Fruit fly (Drosophila melanogaster) whole organism, wandering third instar larva: ENCODE results near the gene CG15892.

Experiments
- Abd-B ChIP-seq: fragments of >200 bp; optimal IDR thresholded peaks from 2 replicates; lab custom pipeline; 2017; ENCODE audit warnings: missing biosample characterization, missing genetic modification characterization
- CG32264 ChIP-seq: fragments of 200-800 bp; sonication (Bioruptor generic); optimal IDR thresholded peaks from 2 replicates; lab custom pipeline; 2016; ENCODE audit warnings: missing biosample characterization, missing genetic modification characterization
- CG9705 ChIP-seq: fragments of 200-800 bp; sonication (Bioruptor generic); optimal IDR thresholded peaks from 2 replicates; lab custom pipeline; 2018; ENCODE audit warnings: missing biosample characterization, mild to moderate bottlenecking, missing genetic modification characterization
- GATAd ChIP-seq: sonication (Bioruptor generic); optimal IDR thresholded peaks from 2 replicates; lab custom pipeline; 2016; ENCODE audit warnings: missing biosample characterization, missing genetic modification characterization
- HLH106 ChIP-seq: fragments of 200-800 bp; optimal IDR thresholded peaks from 3 replicates; lab custom pipeline; 2019; ENCODE audit warnings: missing biosample characterization, mild to moderate bottlenecking, missing genetic modification characterization, moderate library complexity
- Hnf4 ChIP-seq: fragments of 200-800 bp; sonication (Bioruptor generic); optimal IDR thresholded peaks from 2 replicates; lab custom pipeline; 2016; ENCODE audit warnings: missing biosample characterization, mild to moderate bottlenecking, missing genetic modification characterization
- Hr83 ChIP-seq: fragments of 200-300 bp; sonication (Bioruptor generic); optimal IDR thresholded peaks from 2 replicates; lab custom pipeline; 2016; ENCODE audit warnings: missing biosample characterization, mild to moderate bottlenecking, missing genetic modification characterization, moderate library complexity; ENCODE audit not compliant: poor library complexity, severe bottlenecking
- Jra ChIP-seq: sonication (Bioruptor generic); optimal IDR thresholded peaks from 2 replicates; lab custom pipeline; 2016; ENCODE audit warnings: missing biosample characterization, missing genetic modification characterization
- Mio ChIP-seq: sonication (Bioruptor generic); optimal IDR thresholded peaks from 2 replicates; lab custom pipeline; 2016; ENCODE audit warnings: missing biosample characterization, missing genetic modification characterization
- Myc ChIP-seq: fragments of >200 bp; optimal IDR thresholded peaks from 2 replicates; lab custom pipeline; 2017
- OdsH ChIP-seq: fragments of 200-800 bp; sonication (Bioruptor generic); optimal IDR thresholded peaks from 2 replicates; lab custom pipeline; 2016; ENCODE audit warnings: missing biosample characterization, mild to moderate bottlenecking, missing genetic modification characterization
- Rel ChIP-seq, 2 experiments: fragments of 200-800 bp; sonication (Bioruptor generic) in 1 of 2; optimal IDR thresholded peaks; 2 replicates in 1 of 2; 3 replicates in 1 of 2; lab custom pipeline; 2016 to 2019; ENCODE audit warnings: mild to moderate bottlenecking in 2 of 2, missing biosample characterization in 2 of 2, missing genetic modification characterization in 2 of 2, moderate library complexity in 1 of 2
- Sp1 ChIP-seq: fragments of 200-800 bp; sonication (Bioruptor generic); optimal IDR thresholded peaks from 3 replicates; lab custom pipeline; 2019; ENCODE audit warnings: missing biosample characterization, mild to moderate bottlenecking, missing genetic modification characterization, moderate library complexity
- br ChIP-seq: fragments of 200-800 bp; sonication (Bioruptor generic); optimal IDR thresholded peaks from 2 replicates; lab custom pipeline; 2016; ENCODE audit warnings: missing biosample characterization, missing genetic modification characterization
- dl ChIP-seq, 2 experiments: fragments of 175-275, 200-275 bp in 1 of 2; fragments of 200-275 bp in 1 of 2; sonication (Bioruptor generic); optimal IDR thresholded peaks; lab custom pipeline; 2018; ENCODE audit warnings: mild to moderate bottlenecking in 2 of 2, missing biosample characterization in 2 of 2, missing genetic modification characterization in 2 of 2, moderate library complexity in 2 of 2; ENCODE audit not compliant: partially characterized antibody in 2 of 2, insufficient read depth in 1 of 2
- dmrt93B ChIP-seq: fragments of 200-800 bp; sonication (Bioruptor generic); optimal IDR thresholded peaks from 2 replicates; lab custom pipeline; 2018; ENCODE audit warnings: missing biosample characterization, mild to moderate bottlenecking, missing genetic modification characterization
- dsf ChIP-seq: sonication (Bioruptor generic); optimal IDR thresholded peaks from 2 replicates; lab custom pipeline; 2016; ENCODE audit warnings: missing biosample characterization, missing genetic modification characterization, borderline replicate concordance
- foxo ChIP-seq, 2 experiments: fragments of 200-800 bp; sonication (Bioruptor generic); optimal IDR thresholded peaks; 2 replicates in 1 of 2; 3 replicates in 1 of 2; lab custom pipeline; 2016 to 2017; ENCODE audit warnings: missing biosample characterization in 2 of 2, missing genetic modification characterization in 2 of 2
- fru ChIP-seq: fragments of 200-800 bp; sonication (Bioruptor generic); optimal IDR thresholded peaks from 3 replicates; lab custom pipeline; 2016; ENCODE audit warnings: missing biosample characterization, mild to moderate bottlenecking, missing genetic modification characterization
- h ChIP-seq: fragments of 200-800 bp; sonication (Bioruptor generic); optimal IDR thresholded peaks from 3 replicates; lab custom pipeline; 2016; ENCODE audit warnings: missing biosample characterization, mild to moderate bottlenecking, missing genetic modification characterization
- lola ChIP-seq: fragments of >200 bp; optimal IDR thresholded peaks from 2 replicates; lab custom pipeline; 2017; ENCODE audit warnings: missing biosample characterization, missing genetic modification characterization
- pan ChIP-seq: fragments of >200 bp; optimal IDR thresholded peaks from 2 replicates; lab custom pipeline; 2017
- psq ChIP-seq: fragments of 200-800 bp; sonication (Bioruptor generic); optimal IDR thresholded peaks from 3 replicates; lab custom pipeline; 2017; ENCODE audit warnings: missing biosample characterization, mild to moderate bottlenecking, missing genetic modification characterization, moderate library complexity
- rgr ChIP-seq: fragments of 200-800 bp; sonication (Bioruptor generic); optimal IDR thresholded peaks from 3 replicates; lab custom pipeline; 2016; ENCODE audit warnings: missing biosample characterization, mild to moderate bottlenecking, missing genetic modification characterization
- sage ChIP-seq: fragments of 200-800 bp; sonication (Bioruptor generic); optimal IDR thresholded peaks from 2 replicates; lab custom pipeline; 2016; ENCODE audit warnings: missing biosample characterization, mild to moderate bottlenecking, missing genetic modification characterization
- sv ChIP-seq: fragments of 200-800 bp; sonication (Bioruptor generic); optimal IDR thresholded peaks from 3 replicates; lab custom pipeline; 2016; ENCODE audit warnings: missing biosample characterization, missing genetic modification characterization
- tai ChIP-seq: sonication (Bioruptor generic); optimal IDR thresholded peaks from 2 replicates; lab custom pipeline; 2016; ENCODE audit warnings: missing biosample characterization, missing genetic modification characterization
- woc ChIP-seq: sonication (Bioruptor generic); optimal IDR thresholded peaks from 2 replicates; lab custom pipeline; 2016; ENCODE audit warnings: missing biosample characterization, mild to moderate bottlenecking, missing genetic modification characterization

CG15892 gene

DNA sequence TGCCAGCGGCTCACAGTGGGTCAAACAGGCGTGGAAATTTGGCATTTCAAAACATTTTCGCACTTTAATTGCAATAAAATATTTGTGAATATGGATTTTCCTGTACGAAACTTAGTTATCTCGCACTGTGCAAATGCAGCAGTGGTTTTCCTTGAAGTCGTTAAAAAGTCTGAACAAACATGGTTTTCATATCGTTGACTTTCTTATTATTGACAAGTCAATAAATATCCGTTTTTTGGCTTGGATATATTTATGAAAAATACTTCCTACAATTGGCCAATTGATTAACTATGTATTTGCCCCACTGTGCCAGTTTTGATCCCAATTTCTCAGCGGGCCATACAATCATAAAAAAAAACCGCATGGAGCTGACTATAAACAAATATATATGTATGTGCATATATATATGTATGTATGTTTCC, 28.7 kb downstream of the CG15892 start (continued):
- TF ChIP-seq dl (GFP tag; optimal IDR thresholded peaks at IDR 0.05; lab: Kevin White, UChicago; ENCODE audit: insufficient read depth in 1 of 2, partially characterized antibody in 2 of 2), result no peak
- TF ChIP-seq pan (lab: Kevin White, UChicago), result no peak
- peak; percentile 77 for TF ChIP-seq dmrt93B
- peak; percentile 47 for TF ChIP-seq Mio (GFP tag; lab: Kevin White, UChicago)
- no peak for TF ChIP-seq tai (GFP tag; lab: Kevin White, UChicago)
- TF ChIP-seq Jra (GFP tag; lab: Kevin White, UChicago), result peak; percentile 65

DNA sequence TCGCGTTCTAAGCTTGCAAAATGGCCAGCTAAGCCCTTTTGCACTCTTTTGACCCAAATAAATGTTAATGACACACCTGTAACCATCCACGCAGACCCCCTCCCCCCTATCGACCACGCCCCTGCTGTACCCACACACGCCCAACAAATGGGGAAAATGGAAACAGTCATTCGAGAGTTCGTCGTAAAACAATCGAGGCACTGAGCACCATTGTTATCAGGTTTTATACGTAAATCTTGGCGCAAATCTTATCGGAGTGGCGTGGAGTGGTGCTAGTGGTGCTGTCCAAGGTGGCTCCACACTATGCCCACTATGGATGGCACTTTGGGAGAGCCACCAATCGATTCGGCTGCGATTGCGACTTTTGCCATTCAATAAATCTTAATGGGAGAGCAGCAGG, 29.7 kb downstream of the CG15892 start:
- TF ChIP-seq h (GFP tag; lab: Kevin White, UChicago) (no peak), CG32264 (GFP tag; lab: Kevin White, UChicago) (no peak), Jra (GFP tag; lab: Kevin White, UChicago) (no peak), dsf (GFP tag; lab: Kevin White, UChicago) (no peak), dmrt93B (no peak), GATAd (no peak)

DNA sequence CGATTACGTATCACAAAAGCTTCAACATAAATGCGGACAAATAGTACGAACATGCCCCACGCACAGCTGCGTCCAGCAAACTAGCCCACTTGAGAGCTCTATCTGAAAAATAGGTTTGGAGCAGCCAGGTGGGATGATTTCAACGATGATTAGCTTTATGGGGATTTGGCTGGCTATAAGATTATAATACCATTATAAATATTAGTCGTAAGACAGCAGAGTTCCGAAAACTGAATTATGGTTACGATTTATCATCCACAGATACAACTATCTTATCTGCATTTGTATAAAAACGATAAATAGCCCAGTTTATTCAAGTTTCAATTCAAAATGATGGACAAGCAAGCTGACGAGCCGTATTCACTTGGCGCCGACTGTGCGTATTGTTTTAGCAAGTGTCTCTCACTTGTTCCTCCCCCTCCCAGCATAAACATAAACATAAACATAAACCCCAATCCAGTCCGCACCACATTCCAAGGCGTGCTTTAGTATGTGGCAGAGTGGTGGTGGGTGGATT, 30.5 kb downstream of the CG15892 start:
- no peak for TF ChIP-seq tai (GFP tag; lab: Kevin White, UChicago)
- peak; percentile 36 for TF ChIP-seq sv (GFP tag; lab: Kevin White, UChicago)
- no peak for TF ChIP-seq Sp1 (GFP tag; lab: Kevin White, UChicago)

DNA sequence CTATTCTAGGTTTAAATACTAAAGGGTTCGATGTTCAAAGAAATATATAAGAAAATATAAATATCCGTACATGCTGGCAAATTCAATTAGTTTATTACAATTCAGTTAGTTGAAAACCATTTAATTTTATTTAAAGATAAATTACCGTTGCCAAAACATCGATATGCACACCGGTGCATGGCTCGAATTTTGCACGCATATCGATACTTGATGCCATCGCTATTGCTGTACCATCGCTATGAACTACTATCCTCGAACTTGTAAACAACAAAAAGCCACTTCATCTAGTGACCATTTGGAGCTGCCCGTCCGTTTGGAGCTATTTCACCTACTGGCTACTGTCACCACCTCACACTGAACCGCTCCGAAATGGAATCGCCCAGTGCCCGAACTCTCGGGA, 33.2 kb downstream of the CG15892 start, which contains the start of gene Josd:
Josd (plus strand) TSS at position 270 of the 400 bp plus-strand sequence.
- TF ChIP-seq woc (GFP tag; lab: Kevin White, UChicago), result peak; percentile 36
- TF ChIP-seq h (GFP tag; lab: Kevin White, UChicago), result peak; percentile 17
- peak; percentile 24 for TF ChIP-seq Hr83 (GFP tag; lab: Kevin White, UChicago)
- TF ChIP-seq Rel (GFP tag; optimal IDR thresholded peaks at IDR 0.05; lab: Kevin White, UChicago), result no peak
- TF ChIP-seq Rel (tag; optimal IDR thresholded peaks at IDR 0.05; lab: Kevin White, UChicago), result peak; percentile 67
- TF ChIP-seq lola, result no peak
- TF ChIP-seq Myc (lab: Kevin White, UChicago), result no peak
- peak; percentile 10 for TF ChIP-seq Hnf4 (GFP tag; lab: Kevin White, UChicago)
- TF ChIP-seq foxo (GFP tag; optimal IDR thresholded peaks at IDR 0.05; lab: Kevin White, UChicago), result peak in 1 of 2 experiments; percentile 11
- no peak for TF ChIP-seq OdsH
- peak; percentile 11 for TF ChIP-seq rgr (GFP tag; lab: Kevin White, UChicago)

DNA sequence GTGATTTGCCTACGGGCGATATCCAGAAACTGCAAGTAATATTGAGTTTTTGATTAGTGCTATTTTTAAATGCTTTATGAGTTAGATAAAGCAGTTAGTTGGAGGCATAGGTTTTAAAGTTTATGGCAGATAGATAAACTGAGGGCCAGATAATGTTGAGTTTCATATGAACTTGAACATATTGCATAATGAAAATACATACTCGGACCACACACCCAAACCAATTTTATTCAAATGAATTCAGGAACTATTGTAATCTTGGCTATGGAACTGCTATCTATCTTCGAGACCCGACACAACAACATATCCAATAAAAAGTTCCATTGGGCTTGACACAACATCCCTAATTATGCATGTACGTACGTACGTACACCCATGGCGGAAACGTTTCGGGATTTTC, 34.4 kb downstream of the CG15892 start:
- no peak for TF ChIP-seq CG9705 (GFP tag; lab: Kevin White, UChicago)
- TF ChIP-seq pan (lab: Kevin White, UChicago), result no peak
- TF ChIP-seq fru, result no peak

DNA sequence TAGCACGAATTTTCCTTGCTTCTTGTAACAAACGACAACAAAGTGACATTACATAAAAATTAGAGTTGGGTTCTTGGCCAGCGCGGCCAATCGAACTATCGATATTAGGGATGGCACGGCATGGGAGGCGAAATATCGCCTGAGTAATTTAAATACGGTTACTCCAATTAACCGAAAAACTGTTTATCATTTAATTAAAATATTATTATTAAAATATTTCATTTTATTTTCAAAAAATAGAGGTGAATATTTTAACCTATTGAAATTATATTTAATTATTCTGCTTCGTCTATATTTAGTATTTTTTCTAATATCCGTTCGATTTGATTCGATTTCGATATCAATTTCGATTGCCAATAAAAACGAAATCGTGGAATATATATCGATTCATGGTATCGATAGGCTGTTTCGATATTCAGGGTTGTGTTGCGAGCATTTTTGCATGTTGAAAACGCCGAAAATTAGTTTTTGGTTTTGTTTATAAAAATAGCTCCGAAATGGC, 38.7 kb downstream of the CG15892 start, which contains the start of the genes Rbcn-3A and Spx:
Rbcn-3A (minus strand) TSS at position 74 of the 502 bp plus-strand sequence.
Spx (plus strand) TSS at position 409 of the 502 bp plus-strand sequence.
- TF ChIP-seq Abd-B (GFP tag; lab: Kevin White, UChicago), result no peak
- TF ChIP-seq HLH106 (tag; lab: Kevin White, UChicago), result peak; percentile 32
- TF ChIP-seq br (GFP tag; lab: Kevin White, UChicago), result no peak
- TF ChIP-seq psq (GFP tag; lab: Kevin White, UChicago), result peak; percentile 37
- TF ChIP-seq fru, result peak; percentile 30
- TF ChIP-seq sv (GFP tag; lab: Kevin White, UChicago), result peak; percentile 11
- TF ChIP-seq Jra (GFP tag; lab: Kevin White, UChicago), result peak; percentile 56
- peak; percentile 8 for TF ChIP-seq woc (GFP tag; lab: Kevin White, UChicago)
- TF ChIP-seq sage (GFP tag; lab: Kevin White, UChicago), result no peak
- TF ChIP-seq foxo (GFP tag; optimal IDR thresholded peaks at IDR 0.05; lab: Kevin White, UChicago), result peak in 1 of 2 experiments; percentile 42
- peak; percentile 23 for TF ChIP-seq OdsH
- peak; percentile 44 for TF ChIP-seq Sp1 (GFP tag; lab: Kevin White, UChicago)
